Worm (Caenorhabditis elegans): ENCODE data around the gene end-3.
A peak's percentile ranks its signal among the peaks of the same experiment; 100 is the strongest.

end-3 gene

DNA sequence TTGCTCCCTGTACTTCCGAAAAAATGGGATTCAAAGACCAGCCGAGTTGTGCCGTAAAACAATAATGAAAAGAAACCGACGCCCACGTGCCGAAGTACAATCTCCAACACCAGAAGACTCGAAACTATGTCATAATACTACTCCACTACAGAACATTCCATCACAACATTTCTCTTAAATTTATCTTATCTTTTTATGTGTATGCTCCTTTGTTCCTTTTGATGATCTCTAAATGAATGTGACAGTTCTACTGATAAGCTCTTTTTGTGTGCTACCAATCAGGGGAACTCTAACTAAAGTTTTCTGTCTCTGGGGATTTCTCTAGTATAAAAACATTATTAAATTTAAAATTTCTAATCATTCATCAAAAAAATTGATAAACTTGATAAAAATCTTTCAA, 27.7 kb upstream of the end-3 start (continued):
- TF ChIP-seq aha-1 (tag) (no peak), jun-1 (tag; optimal IDR thresholded peaks at IDR 0.05) (no peak), ztf-11 (tag; optimal IDR thresholded peaks at IDR 0.05) (no peak), dve-1 (tag; optimal IDR thresholded peaks at IDR 0.05; ENCODE audit: insufficient read depth) (peak; percentile 84), nhr-76 (tag; optimal IDR thresholded peaks at IDR 0.05) (no peak), nhr-48 (tag; optimal IDR thresholded peaks at IDR 0.05) (peak; percentile 26), lin-13 (GFP tag; optimal IDR thresholded peaks at IDR 0.05) (no peak), spr-1 (tag; optimal IDR thresholded peaks at IDR 0.05) (no peak), lim-7 (GFP tag; IDR thresholded peaks at IDR 0.05) (0 out of 2 replicates have a peak, but pooled peaks have one; percentile 9), nhr-237 (tag; optimal IDR thresholded peaks at IDR 0.05) (no peak)

DNA sequence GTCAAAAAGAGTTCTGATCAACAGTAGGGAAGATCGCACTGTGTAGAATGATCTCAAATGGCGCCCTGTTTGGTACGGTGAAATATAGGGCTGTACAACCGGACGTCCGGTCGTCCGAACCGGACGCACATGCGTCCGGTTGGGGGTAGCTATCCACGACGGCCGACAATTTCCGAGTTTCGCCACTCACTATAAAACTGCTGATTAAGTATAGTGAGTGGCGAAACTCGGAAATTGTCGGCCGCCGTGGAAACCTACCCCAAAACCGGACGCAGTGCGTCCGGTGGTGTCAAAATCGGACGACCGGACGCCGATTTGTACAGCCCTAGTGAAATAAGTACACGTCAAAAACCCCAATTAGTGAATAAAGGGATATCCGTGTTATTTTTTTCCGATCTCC, 22.5 kb upstream of the end-3 start:
- peak; percentile 20; the same call in 1 of the 2 replicates for TF ChIP-seq lin-38 (GFP tag; IDR thresholded peaks at IDR 0.05)

- peak in 1 of 2 experiments; percentile 56 for TF ChIP-seq unc-62 (GFP tag; optimal IDR thresholded peaks at IDR 0.05 in 1 of 2)
- no peak for TF ChIP-seq unc-62 (tag; optimal IDR thresholded peaks at IDR 0.05)
- no peak for TF ChIP-seq lsy-2 (tag; optimal IDR thresholded peaks at IDR 0.05)
- TF ChIP-seq mxl-2 (GFP tag; conservative IDR thresholded peaks at IDR 0.05) = no peak
- no peak for TF ChIP-seq nhr-111 (GFP tag; optimal IDR thresholded peaks at IDR 0.05)
- no peak for TF ChIP-seq ceh-20 (GFP tag; IDR thresholded peaks at IDR 0.05)
Observed at ce11 chrV:13992485-13992884, 22.0 kb upstream of the end-3 start, which contains the start of gene droe-4. TSS of gene droe-4 (plus strand) at chrV:13992656.

DNA sequence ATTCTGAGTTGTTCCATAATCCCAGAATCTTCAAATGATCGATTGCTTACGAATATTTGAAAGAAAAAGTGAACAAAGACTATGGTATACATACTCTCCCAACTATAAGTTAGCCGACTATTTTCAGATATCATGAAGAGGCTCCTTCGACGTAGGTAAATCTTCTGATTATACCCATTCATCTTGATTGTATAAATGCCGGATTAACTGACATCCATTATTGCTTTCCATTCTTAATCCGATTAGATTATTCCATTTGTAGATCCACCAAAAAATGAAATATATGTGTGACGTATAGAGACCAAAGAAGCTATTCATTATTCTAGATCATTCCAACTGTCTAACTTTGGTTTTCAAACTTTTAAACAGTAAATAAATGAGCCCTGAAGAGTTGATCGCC, 21.0 kb upstream of the end-3 start:
- TF ChIP-seq Y48G9A.11 (GFP tag; IDR thresholded peaks at IDR 0.05) = no peak
- no peak for TF ChIP-seq nhr-111 (GFP tag; optimal IDR thresholded peaks at IDR 0.05)
- no peak for TF ChIP-seq daf-16 (GFP tag; optimal IDR thresholded peaks at IDR 0.05)
- TF ChIP-seq daf-16 (tag; optimal IDR thresholded peaks at IDR 0.05) = no peak
- TF ChIP-seq fkh-10 (GFP tag; optimal IDR thresholded peaks at IDR 0.05) = no peak
- TF ChIP-seq zip-2 (tag; optimal IDR thresholded peaks at IDR 0.05) = no peak
- no peak for TF ChIP-seq pqm-1 (tag; optimal IDR thresholded peaks at IDR 0.05)
- no peak for TF ChIP-seq ZK337.2 (GFP tag; IDR thresholded peaks at IDR 0.05)
- TF ChIP-seq pha-4 (GFP tag; IDR thresholded peaks at IDR 0.05) = no peak
- no peak for TF ChIP-seq pha-4 (tag; optimal IDR thresholded peaks at IDR 0.05)
- TF ChIP-seq ztf-7 (tag; optimal IDR thresholded peaks at IDR 0.05) = no peak
- TF ChIP-seq mes-2 (tag; optimal IDR thresholded peaks at IDR 0.05; ENCODE audit: poor library complexity, severe bottlenecking) = no peak
- no peak for TF ChIP-seq ceh-32 (tag; optimal IDR thresholded peaks at IDR 0.05; ENCODE audit: poor library complexity)
- no peak for TF ChIP-seq nhr-25 (tag; optimal IDR thresholded peaks at IDR 0.05; ENCODE audit: borderline replicate concordance, insufficient read depth)
- TF ChIP-seq spr-3 (GFP tag; optimal IDR thresholded peaks at IDR 0.05) = no peak
- no peak for TF ChIP-seq nhr-76 (tag; optimal IDR thresholded peaks at IDR 0.05)
- no peak for TF ChIP-seq dpl-1 (GFP tag; optimal IDR thresholded peaks at IDR 0.05)
- no peak for TF ChIP-seq daf-12 (tag; optimal IDR thresholded peaks at IDR 0.05)
- no peak for TF ChIP-seq dmd-8 (GFP tag; IDR thresholded peaks at IDR 0.05)

- TF ChIP-seq nhr-76 (tag; optimal IDR thresholded peaks at IDR 0.05) = no peak
- no peak for TF ChIP-seq daf-8 (GFP tag; IDR thresholded peaks at IDR 0.05)
- no peak for TF ChIP-seq hlh-11 (tag; optimal IDR thresholded peaks at IDR 0.05)
- TF ChIP-seq ctbp-1 (GFP tag; IDR thresholded peaks at IDR 0.05) = no peak
- TF ChIP-seq nhr-28 (tag; optimal IDR thresholded peaks at IDR 0.05) = no peak
- no peak for TF ChIP-seq mes-2 (tag; optimal IDR thresholded peaks at IDR 0.05; ENCODE audit: poor library complexity, severe bottlenecking)
- TF ChIP-seq ceh-62 (tag; optimal IDR thresholded peaks at IDR 0.05) = no peak
- TF ChIP-seq aha-1 (tag) = peak; percentile 87
- TF ChIP-seq hif-1 (tag; optimal IDR thresholded peaks at IDR 0.05) = peak in 1 of 2 experiments; percentile 69
- no peak for TF ChIP-seq pqm-1 (tag; optimal IDR thresholded peaks at IDR 0.05)
- no peak for TF ChIP-seq lsy-2 (tag; optimal IDR thresholded peaks at IDR 0.05)
- no peak for TF ChIP-seq F44E2.7 (GFP tag; IDR thresholded peaks at IDR 0.05)
Observed at ce11 chrV:14001929-14002328, 12.6 kb upstream of the end-3 start.
